Worm (Caenorhabditis elegans) whole organism, early embryonic: ENCODE data around the gene mlc-7.

Experiments
- B0310.2 ChIP-seq: sonication (generic microtip); optimal IDR thresholded peaks from 2 replicates; lab custom pipeline; 2016; ENCODE audit warnings: mild to moderate bottlenecking, missing genetic modification characterization, missing compliant biosample characterization
- F13C5.2 ChIP-seq: sonication (generic microtip); optimal IDR thresholded peaks from 2 replicates; lab custom pipeline; 2017; ENCODE audit warnings: mild to moderate bottlenecking, missing genetic modification characterization, inconsistent platforms, missing compliant biosample characterization
- aly-1 ChIP-seq: sonication (generic microtip); optimal IDR thresholded peaks from 2 replicates; lab custom pipeline; 2016; ENCODE audit warnings: missing genetic modification characterization, missing compliant biosample characterization
- ama-1 ChIP-seq: fragments of 150-350 bp; optimal IDR thresholded peaks from 2 replicates; lab custom pipeline; 2014
- ceh-13 ChIP-seq: fragments of 200-800 bp; sonication (Bioruptor generic); optimal IDR thresholded peaks from 2 replicates; lab custom pipeline; 2018; ENCODE audit warnings: mild to moderate bottlenecking, missing genetic modification characterization, missing compliant biosample characterization
- ceh-36 ChIP-seq: sonication (generic microtip); optimal IDR thresholded peaks from 2 replicates; lab custom pipeline; 2016; ENCODE audit warnings: missing genetic modification characterization, inconsistent platforms, missing compliant biosample characterization
- ets-7 ChIP-seq: sonication (generic microtip); optimal IDR thresholded peaks from 2 replicates; lab custom pipeline; 2016; ENCODE audit warnings: missing genotype, missing genetic modification characterization, missing compliant biosample characterization
- flt-1 ChIP-seq: fragments of 200-800 bp; sonication (Bioruptor generic); IDR thresholded peaks from 2 replicates; pipeline ENCODE4 v1.3.6; 2022; ENCODE audit warnings: missing genetic modification characterization, missing compliant biosample characterization
- hmbx-1 ChIP-seq: sonication (generic microtip); optimal IDR thresholded peaks from 2 replicates; lab custom pipeline; 2016; ENCODE audit warnings: mild to moderate bottlenecking, missing genetic modification characterization, missing compliant biosample characterization
- hmg-4 ChIP-seq: fragments of 200-800 bp; sonication (Bioruptor generic); optimal IDR thresholded peaks from 2 replicates; lab custom pipeline; 2018; ENCODE audit warnings: mild to moderate bottlenecking, missing genetic modification characterization, missing compliant biosample characterization
- hnd-1 ChIP-seq: sonication (generic microtip); optimal IDR thresholded peaks from 2 replicates; lab custom pipeline; 2016; ENCODE audit warnings: missing genetic modification characterization, missing compliant biosample characterization
- pes-1 ChIP-seq: fragments of 200-800 bp; sonication (Bioruptor generic); IDR thresholded peaks from 2 replicates; pipeline ENCODE4 v1.3.6; 2022; ENCODE audit warnings: missing genetic modification reagents, missing genetic modification characterization, missing compliant biosample characterization
- scrt-1 ChIP-seq: fragments of 200-800 bp; sonication (Bioruptor generic); IDR thresholded peaks from 2 replicates; pipeline ENCODE4 v1.3.6; 2022; ENCODE audit warnings: missing genetic modification characterization, missing compliant biosample characterization
- sea-1 ChIP-seq: fragments of 200-800 bp; sonication (Bioruptor generic); conservative IDR thresholded peaks from 2 replicates; pipeline ENCODE4 v1.3.6; 2022; ENCODE audit warnings: missing genetic modification characterization, missing compliant biosample characterization
- tbx-11 ChIP-seq: fragments of 200-800 bp; sonication (Bioruptor generic); IDR thresholded peaks from 2 replicates; pipeline ENCODE4 v1.3.6; 2022; ENCODE audit warnings: missing genetic modification characterization, missing compliant biosample characterization
- tbx-37 ChIP-seq: fragments of 200-800 bp; sonication (Bioruptor generic); conservative IDR thresholded peaks from 2 replicates; pipeline ENCODE4 v1.3.6; 2022; ENCODE audit warnings: missing genetic modification reagents, missing genetic modification characterization, missing compliant biosample characterization
- tra-4 ChIP-seq: sonication (generic microtip); optimal IDR thresholded peaks from 2 replicates; lab custom pipeline; 2017; ENCODE audit warnings: missing genetic modification characterization, missing compliant biosample characterization

Gene mlc-7

DNA sequence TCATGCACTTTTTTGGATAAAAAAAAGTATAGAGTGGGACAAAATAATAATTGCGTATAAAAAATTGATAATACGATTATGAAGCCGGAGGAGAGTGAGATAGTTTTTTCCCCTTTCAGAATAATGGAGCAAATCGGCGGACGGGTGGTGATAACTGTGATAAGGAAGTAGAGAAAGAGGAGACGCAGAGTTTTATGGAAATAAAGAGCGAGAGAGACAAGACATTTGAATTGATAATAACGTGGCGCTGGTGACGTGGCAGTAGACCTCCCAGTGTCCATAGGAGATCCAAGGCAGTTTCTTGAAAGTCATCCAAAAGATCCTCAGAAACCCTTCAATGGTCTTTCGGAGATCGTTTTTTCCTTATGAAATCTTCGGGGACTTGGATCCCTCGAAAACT, 17.4 kb upstream of the mlc-7 start:
- TF ChIP-seq tra-4 (tag; lab: Kevin White, UChicago) (no peak), tbx-37 (GFP tag; lab: Robert Waterston, UW) (no peak), hnd-1 (tag; lab: Kevin White, UChicago) (no peak), ets-7 (tag; lab: Kevin White, UChicago) (no peak), B0310.2 (no peak), aly-1 (no peak), scrt-1 (GFP tag; lab: Robert Waterston, UW) (no peak), hmbx-1 (no peak), sea-1 (GFP tag; lab: Robert Waterston, UW) (no peak)

DNA sequence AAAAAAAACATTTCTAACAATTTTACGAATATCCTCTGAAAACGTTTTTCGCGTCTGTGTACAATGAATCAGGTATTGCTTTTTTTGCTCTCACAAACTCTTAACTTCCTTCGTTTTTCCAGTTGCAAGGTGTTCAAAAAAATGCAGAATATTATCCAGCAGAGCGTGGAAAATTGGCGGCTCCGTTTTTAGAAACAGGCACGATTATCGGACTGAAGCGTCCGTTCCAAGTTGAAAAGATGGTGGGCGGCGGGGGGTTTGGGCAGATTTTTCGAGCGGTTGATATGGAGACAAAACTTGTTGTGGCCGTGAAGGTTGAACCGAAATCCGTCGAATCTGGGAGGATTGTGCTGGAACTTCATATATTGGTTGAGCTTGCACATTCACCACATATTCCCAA, 16.2 kb upstream of the mlc-7 start, which contains the start of gene W06F12.3:
W06F12.3 (plus strand) TSS at position 23 of the 400 bp plus-strand sequence.
- TF ChIP-seq sea-1 (GFP tag; lab: Robert Waterston, UW) (no peak), pes-1 (GFP tag; lab: Robert Waterston, UW) (no peak), hnd-1 (tag; lab: Kevin White, UChicago) (no peak), B0310.2 (no peak), tbx-11 (no peak), ceh-36 (tag; lab: Kevin White, UChicago) (no peak), aly-1 (no peak), tra-4 (tag; lab: Kevin White, UChicago) (no peak), flt-1 (GFP tag; lab: Robert Waterston, UW) (no peak), F13C5.2 (tag; lab: Kevin White, UChicago) (no peak), tbx-37 (GFP tag; lab: Robert Waterston, UW) (no peak), ama-1 (lab: Kevin White, UChicago) (no peak)

DNA sequence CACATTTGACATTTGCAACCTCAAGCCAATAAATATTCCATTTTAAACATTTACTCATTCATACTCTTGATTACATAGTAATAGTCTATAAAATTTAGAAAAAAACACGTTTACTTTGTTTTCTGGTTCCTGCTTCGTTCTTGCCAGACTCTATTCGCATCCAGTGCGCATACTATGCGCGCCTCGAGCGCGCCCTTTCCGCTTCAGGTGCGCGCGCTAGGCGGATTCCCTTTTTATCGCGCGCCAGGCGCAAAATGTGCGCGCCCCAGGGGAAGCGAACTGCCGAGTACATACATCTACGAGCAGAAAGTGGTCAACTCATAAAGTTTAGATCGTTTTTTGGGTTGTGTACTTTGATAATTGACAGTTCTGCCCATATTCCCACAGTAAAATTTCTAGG, 9.8 kb upstream of the mlc-7 start:
- TF ChIP-seq hmbx-1: no peak
- no peak for TF ChIP-seq tra-4 (tag; lab: Kevin White, UChicago)
- no peak for TF ChIP-seq ama-1 (lab: Kevin White, UChicago)
- no peak for TF ChIP-seq pes-1 (GFP tag; lab: Robert Waterston, UW)
- no peak for TF ChIP-seq ceh-36 (tag; lab: Kevin White, UChicago)
- TF ChIP-seq flt-1 (GFP tag; lab: Robert Waterston, UW): no peak

DNA sequence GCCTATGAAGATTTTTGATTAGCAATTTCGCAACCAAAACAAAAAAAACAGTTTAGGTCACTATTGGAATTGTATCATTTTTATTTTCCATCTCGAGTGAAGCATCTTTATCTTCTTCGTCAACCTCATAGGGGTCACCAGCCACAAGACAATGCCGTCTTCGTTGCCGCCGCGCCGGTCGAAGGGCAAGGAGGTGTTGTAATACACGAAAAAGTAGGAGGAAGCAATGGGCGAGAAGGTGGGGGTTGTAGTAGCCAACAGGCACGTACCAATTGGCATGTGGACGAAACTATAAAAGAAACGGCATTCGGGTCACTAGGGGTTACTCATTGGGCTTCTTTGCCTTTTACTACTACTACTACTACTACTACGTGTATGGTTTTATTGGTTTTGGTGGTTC, 9.2 kb upstream of the mlc-7 start:
- TF ChIP-seq tra-4 (tag; lab: Kevin White, UChicago) (no peak), sea-1 (GFP tag; lab: Robert Waterston, UW) (no peak), ets-7 (tag; lab: Kevin White, UChicago) (no peak), ama-1 (lab: Kevin White, UChicago) (no peak), ceh-36 (tag; lab: Kevin White, UChicago) (no peak), ceh-13 (GFP tag; lab: Kevin White, UChicago) (no peak), B0310.2 (no peak), hmbx-1 (no peak), pes-1 (GFP tag; lab: Robert Waterston, UW) (no peak), F13C5.2 (tag; lab: Kevin White, UChicago) (no peak), aly-1 (no peak), tbx-37 (GFP tag; lab: Robert Waterston, UW) (no peak), tbx-11 (no peak), hmg-4 (GFP tag; lab: Kevin White, UChicago) (no peak), hnd-1 (tag; lab: Kevin White, UChicago) (no peak)

DNA sequence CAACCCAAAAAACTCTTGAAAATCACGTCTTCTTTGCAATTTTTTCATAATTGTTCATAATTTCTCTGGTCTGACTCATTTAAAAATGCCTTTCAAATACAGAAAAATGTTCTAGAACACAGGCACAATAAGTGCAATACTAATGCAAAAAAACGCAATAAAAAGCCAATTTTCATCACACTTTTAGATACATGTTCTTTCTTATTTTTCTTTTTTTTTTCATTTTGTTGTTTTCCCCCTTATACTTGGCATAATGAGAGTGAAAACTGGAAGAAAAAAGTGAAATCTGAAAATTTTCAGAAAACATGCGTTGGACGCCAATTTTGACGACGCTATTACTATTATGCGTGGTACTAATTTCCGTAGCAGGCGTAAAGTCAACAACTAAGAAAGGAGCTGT, 7.3 kb upstream of the mlc-7 start, which contains the start of gene tyr-2:
tyr-2 (plus strand) TSS at position 301 of the 400 bp plus-strand sequence.
- TF ChIP-seq ama-1 (lab: Kevin White, UChicago): no peak
- no peak for TF ChIP-seq ceh-13 (GFP tag; lab: Kevin White, UChicago)
- TF ChIP-seq F13C5.2 (tag; lab: Kevin White, UChicago): no peak
- no peak for TF ChIP-seq tra-4 (tag; lab: Kevin White, UChicago)
- TF ChIP-seq aly-1: no peak
- TF ChIP-seq tbx-37 (GFP tag; lab: Robert Waterston, UW): no peak
- no peak for TF ChIP-seq hmbx-1
- no peak for TF ChIP-seq hmg-4 (GFP tag; lab: Kevin White, UChicago)
- no peak for TF ChIP-seq flt-1 (GFP tag; lab: Robert Waterston, UW)
- no peak for TF ChIP-seq pes-1 (GFP tag; lab: Robert Waterston, UW)
- TF ChIP-seq scrt-1 (GFP tag; lab: Robert Waterston, UW): no peak
- TF ChIP-seq ceh-36 (tag; lab: Kevin White, UChicago): no peak

DNA sequence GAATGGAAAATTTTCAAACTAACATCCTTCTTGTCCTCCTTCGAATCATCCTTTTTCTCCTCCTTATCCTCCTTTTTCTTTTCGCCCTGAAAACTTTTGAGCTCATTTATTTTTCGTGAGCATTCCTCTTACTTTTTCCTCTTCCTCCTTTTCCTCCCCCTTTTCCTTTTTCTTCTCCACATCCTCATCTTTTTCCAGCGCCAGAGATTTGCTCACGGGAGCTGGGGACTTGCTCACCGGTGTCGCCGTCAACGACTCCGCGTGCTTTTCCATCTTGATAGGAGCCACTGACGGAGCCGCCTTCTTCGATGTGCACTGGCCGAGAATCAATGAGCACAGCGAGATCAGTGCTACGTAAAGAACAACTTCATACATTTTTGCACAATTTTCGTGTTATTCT, 2.9 kb upstream of the mlc-7 start, which contains the start of gene K08E3.2:
K08E3.2 (minus strand) TSS at position 375 of the 400 bp plus-strand sequence.
- TF ChIP-seq hmbx-1: no peak
- no peak for TF ChIP-seq tbx-11
- no peak for TF ChIP-seq tbx-37 (GFP tag; lab: Robert Waterston, UW)
- TF ChIP-seq hmg-4 (GFP tag; lab: Kevin White, UChicago): no peak
- no peak for TF ChIP-seq ets-7 (tag; lab: Kevin White, UChicago)
- TF ChIP-seq ceh-13 (GFP tag; lab: Kevin White, UChicago): no peak
- no peak for TF ChIP-seq F13C5.2 (tag; lab: Kevin White, UChicago)
- TF ChIP-seq pes-1 (GFP tag; lab: Robert Waterston, UW): no peak
- no peak for TF ChIP-seq flt-1 (GFP tag; lab: Robert Waterston, UW)
- TF ChIP-seq sea-1 (GFP tag; lab: Robert Waterston, UW): no peak
- no peak for TF ChIP-seq ama-1 (lab: Kevin White, UChicago)
- no peak for TF ChIP-seq scrt-1 (GFP tag; lab: Robert Waterston, UW)
- no peak for TF ChIP-seq B0310.2
- TF ChIP-seq aly-1: no peak
- no peak for TF ChIP-seq tra-4 (tag; lab: Kevin White, UChicago)
- TF ChIP-seq ceh-36 (tag; lab: Kevin White, UChicago): no peak

DNA sequence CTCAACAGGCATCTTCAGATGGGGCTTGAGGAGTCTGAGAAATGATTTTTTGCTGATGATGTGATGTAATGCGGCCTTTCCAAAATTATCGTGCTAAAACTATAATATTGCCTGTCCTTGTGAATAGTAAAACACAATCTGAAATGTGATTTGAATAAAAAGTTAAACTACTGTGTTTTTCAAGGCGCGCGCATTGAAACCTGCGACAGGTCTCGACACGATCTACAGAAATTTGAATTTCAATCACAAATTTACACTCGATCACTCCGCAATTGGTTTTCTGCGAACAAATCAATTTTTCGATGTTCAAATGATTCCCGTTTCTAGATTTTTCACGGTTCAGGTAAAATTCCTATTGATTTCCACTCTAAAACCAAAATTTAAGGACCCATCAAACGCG, 4.4 kb downstream of the mlc-7 start, which contains the start of gene toca-2:
toca-2 (plus strand) TSS at position 208 of the 400 bp plus-strand sequence.
- TF ChIP-seq tbx-11: no peak
- TF ChIP-seq hmbx-1: no peak
- TF ChIP-seq flt-1 (GFP tag; lab: Robert Waterston, UW): no peak
- TF ChIP-seq B0310.2: no peak
